Worm (Caenorhabditis elegans): Measurements from ENCODE around the gene K12H6.6.

The K12H6.6 gene

ce11 chrII:2787031-2787512 lies 44.0 kb downstream of the K12H6.6 start, which contains the start of the genes F08D12.12 and srpa-72:
F08D12.12 (minus strand) TSS chrII:2787081.
srpa-72 (plus strand) TSS chrII:2787481.
- TF ChIP-seq ref-1 (GFP tag; conservative IDR thresholded peaks at IDR 0.05) (no peak), klf-2 (GFP tag; conservative IDR thresholded peaks at IDR 0.05) (no peak), ztf-29 (GFP tag; IDR thresholded peaks at IDR 0.05) (no peak; the same call in 1 of the 2 replicates), ztf-23 (GFP tag; IDR thresholded peaks at IDR 0.05) (no peak), cog-1 (tag; optimal IDR thresholded peaks at IDR 0.05) (no peak), med-1 (GFP tag; optimal IDR thresholded peaks at IDR 0.05; ENCODE audit: insufficient read depth) (no peak), T22C8.4 (GFP tag; IDR thresholded peaks at IDR 0.05) (no peak), flt-1 (GFP tag; IDR thresholded peaks at IDR 0.05) (no peak), tab-1 (GFP tag; IDR thresholded peaks at IDR 0.05) (no peak)

ce11 chrII:2785787-2786186 lies 45.2 kb downstream of the K12H6.6 start:
- TF ChIP-seq flt-1 (GFP tag; IDR thresholded peaks at IDR 0.05) (no peak), ref-1 (GFP tag; conservative IDR thresholded peaks at IDR 0.05) (no peak), ztf-23 (GFP tag; IDR thresholded peaks at IDR 0.05) (no peak), tab-1 (GFP tag; IDR thresholded peaks at IDR 0.05) (no peak), klf-2 (GFP tag; conservative IDR thresholded peaks at IDR 0.05) (no peak), med-1 (GFP tag; optimal IDR thresholded peaks at IDR 0.05; ENCODE audit: insufficient read depth) (no peak), ztf-29 (GFP tag; IDR thresholded peaks at IDR 0.05) (no peak), T22C8.4 (GFP tag; IDR thresholded peaks at IDR 0.05) (no peak), cog-1 (tag; optimal IDR thresholded peaks at IDR 0.05) (no peak)

- TF ChIP-seq flt-1 (GFP tag; IDR thresholded peaks at IDR 0.05) (no peak), ztf-29 (GFP tag; IDR thresholded peaks at IDR 0.05) (no peak), cog-1 (tag; optimal IDR thresholded peaks at IDR 0.05) (no peak), ztf-23 (GFP tag; IDR thresholded peaks at IDR 0.05) (no peak), med-1 (GFP tag; optimal IDR thresholded peaks at IDR 0.05; ENCODE audit: insufficient read depth) (no peak), T22C8.4 (GFP tag; IDR thresholded peaks at IDR 0.05) (no peak), tab-1 (GFP tag; IDR thresholded peaks at IDR 0.05) (no peak), ref-1 (GFP tag; conservative IDR thresholded peaks at IDR 0.05) (no peak), klf-2 (GFP tag; conservative IDR thresholded peaks at IDR 0.05) (no peak)
Measured at ce11 chrII:2783380-2783779, 47.7 kb downstream of the K12H6.6 start.

- no peak for TF ChIP-seq med-1 (GFP tag; optimal IDR thresholded peaks at IDR 0.05; ENCODE audit: insufficient read depth)
- no peak for TF ChIP-seq T22C8.4 (GFP tag; IDR thresholded peaks at IDR 0.05)
- no peak for TF ChIP-seq tab-1 (GFP tag; IDR thresholded peaks at IDR 0.05)
- TF ChIP-seq flt-1 (GFP tag; IDR thresholded peaks at IDR 0.05): no peak
Measured at ce11 chrII:2781355-2781754, 49.7 kb downstream of the K12H6.6 start, which contains the start of gene F08D12.2. F08D12.2 (plus strand) TSS chrII:2781655.

- no peak for TF ChIP-seq ztf-23 (GFP tag; IDR thresholded peaks at IDR 0.05)
- no peak for TF ChIP-seq klf-2 (GFP tag; conservative IDR thresholded peaks at IDR 0.05)
Measured at ce11 chrII:2780804-2781203, 50.2 kb downstream of the K12H6.6 start.

- TF ChIP-seq klf-2 (GFP tag; conservative IDR thresholded peaks at IDR 0.05) (no peak), ztf-29 (GFP tag; IDR thresholded peaks at IDR 0.05) (no peak), ztf-23 (GFP tag; IDR thresholded peaks at IDR 0.05) (no peak), tab-1 (GFP tag; IDR thresholded peaks at IDR 0.05) (no peak), cog-1 (tag; optimal IDR thresholded peaks at IDR 0.05) (no peak), flt-1 (GFP tag; IDR thresholded peaks at IDR 0.05) (no peak), ref-1 (GFP tag; conservative IDR thresholded peaks at IDR 0.05) (no peak), med-1 (GFP tag; optimal IDR thresholded peaks at IDR 0.05; ENCODE audit: insufficient read depth) (no peak), T22C8.4 (GFP tag; IDR thresholded peaks at IDR 0.05) (no peak)
Measured at ce11 chrII:2779253-2779652, 51.8 kb downstream of the K12H6.6 start, which contains the start of gene F08D12.3. F08D12.3 (plus strand) TSS chrII:2779553.
